Worm (Caenorhabditis elegans) whole organism, L4 larva: ENCODE results near the gene C07A9.9.

ENCODE experiments used
- D1046.2 ChIP-seq: fragments of 200-800 bp; sonication (Bioruptor generic); IDR thresholded peaks from 2 replicates; pipeline ENCODE4 v1.3.6; 2022; ENCODE audit warnings: missing genetic modification characterization, missing compliant biosample characterization
- F37D6.2 ChIP-seq: sonication (generic microtip); optimal IDR thresholded peaks from 2 replicates; lab custom pipeline; 2016; ENCODE audit warnings: mild to moderate bottlenecking, missing genetic modification characterization, missing compliant biosample characterization
- F44E2.7 ChIP-seq: fragments of 200-800 bp; sonication (Bioruptor generic); IDR thresholded peaks from 2 replicates; pipeline ENCODE4 v2.1.2; 2022; ENCODE audit warnings: missing genetic modification characterization, missing compliant biosample characterization
- F49E8.2 ChIP-seq: sonication (generic microtip); optimal IDR thresholded peaks from 2 replicates; lab custom pipeline; 2016; ENCODE audit warnings: missing compliant biosample characterization, mild to moderate bottlenecking, missing genetic modification characterization, borderline replicate concordance
- T20F7.1 ChIP-seq: fragments of 200-800 bp; sonication (Bioruptor generic); optimal IDR thresholded peaks from 2 replicates; lab custom pipeline; 2018; ENCODE audit warnings: mild to moderate bottlenecking, missing genetic modification characterization, missing compliant biosample characterization
- Y105C5A.15 ChIP-seq: fragments of 200-800 bp; sonication (Bioruptor generic); IDR thresholded peaks from 2 replicates; pipeline ENCODE4 v1.3.6; 2022; ENCODE audit warnings: missing genetic modification characterization, missing compliant biosample characterization
- Y48G9A.11 ChIP-seq: fragments of 200-800 bp; sonication (Bioruptor generic); IDR thresholded peaks from 2 replicates; pipeline ENCODE4 v1.3.6; 2022; ENCODE audit warnings: missing genetic modification reagents, missing genetic modification characterization, missing compliant biosample characterization
- Y5F2A.4 ChIP-seq: fragments of 200-800 bp; sonication (Bioruptor generic); optimal IDR thresholded peaks from 2 replicates; lab custom pipeline; 2018; ENCODE audit warnings: mild to moderate bottlenecking, missing genetic modification characterization, missing compliant biosample characterization
- Y75B8A.6 ChIP-seq: fragments of 200-800 bp; sonication (Bioruptor generic); IDR thresholded peaks from 2 replicates; pipeline ENCODE4 v1.3.6; 2022; ENCODE audit warnings: missing genetic modification reagents, missing genetic modification characterization, missing compliant biosample characterization
- ZK546.5 ChIP-seq, 2 experiments: sonication (generic microtip); optimal IDR thresholded peaks; 2 replicates each; lab custom pipeline; 2017; ENCODE audit warnings: missing biosample characterization in 2 of 2, missing genetic modification characterization in 2 of 2
- aha-1 ChIP-seq: fragments of 150-350 bp; peaks from one replicate; lab custom pipeline; 2014; ENCODE audit warnings: missing biosample characterization, missing genetic modification characterization
- ama-1 ChIP-seq: fragments of 150-350 bp; optimal IDR thresholded peaks from 2 replicates; lab custom pipeline; 2014; ENCODE audit warnings: inconsistent platforms, mixed read lengths
- arid-1 ChIP-seq: fragments of 200-800 bp; sonication (Bioruptor generic); conservative IDR thresholded peaks from 2 replicates; pipeline ENCODE4 v1.3.6; 2022; ENCODE audit warnings: missing genetic modification reagents, missing genetic modification characterization, missing compliant biosample characterization
- ceh-20 ChIP-seq: fragments of 200-800 bp; sonication (Bioruptor generic); IDR thresholded peaks from 2 replicates; pipeline ENCODE4 v1.3.6; 2022; ENCODE audit warnings: missing genetic modification reagents, missing genetic modification characterization, missing compliant biosample characterization
- ceh-62 ChIP-seq: sonication (generic microtip); optimal IDR thresholded peaks from 2 replicates; lab custom pipeline; 2017; ENCODE audit warnings: missing biosample characterization, missing genetic modification characterization
- daf-12 ChIP-seq: fragments of 150-350 bp; optimal IDR thresholded peaks from 2 replicates; lab custom pipeline; 2014; ENCODE audit warnings: missing biosample characterization, missing genetic modification reagents, missing genetic modification characterization
- daf-8 ChIP-seq: fragments of 200-800 bp; sonication (Bioruptor generic); IDR thresholded peaks from 2 replicates; pipeline ENCODE4 v1.3.6; 2022; ENCODE audit warnings: missing genetic modification characterization, missing compliant biosample characterization
- dmd-8 ChIP-seq: fragments of 200-800 bp; sonication (Bioruptor generic); IDR thresholded peaks from 2 replicates; pipeline ENCODE4 v1.3.6; 2022; ENCODE audit warnings: missing genetic modification characterization, missing compliant biosample characterization
- duxl-1 ChIP-seq: sonication (generic microtip); optimal IDR thresholded peaks from 2 replicates; lab custom pipeline; 2016; ENCODE audit warnings: mild to moderate bottlenecking, missing genetic modification characterization, moderate library complexity, missing compliant biosample characterization; ENCODE audit not compliant: poor library complexity
- dve-1 ChIP-seq: sonication (generic microtip); optimal IDR thresholded peaks from 2 replicates; lab custom pipeline; 2017; ENCODE audit warnings: antibody characterized with exemption, mild to moderate bottlenecking, missing genetic modification characterization, missing compliant biosample characterization; ENCODE audit not compliant: insufficient read depth
- egl-27 ChIP-seq: sonication (generic microtip); optimal IDR thresholded peaks from 3 replicates; lab custom pipeline; 2017; ENCODE audit warnings: missing biosample characterization, missing genetic modification reagents, missing genetic modification characterization
- gei-8 ChIP-seq: fragments of 200-800 bp; sonication (Bioruptor generic); optimal IDR thresholded peaks from 2 replicates; lab custom pipeline; 2018; ENCODE audit warnings: mild to moderate bottlenecking, missing genetic modification characterization, missing compliant biosample characterization
- hif-1 ChIP-seq, 2 experiments: sonication (generic microtip); optimal IDR thresholded peaks; 2 replicates each; lab custom pipeline; 2016 to 2017; ENCODE audit warnings: missing compliant biosample characterization in 2 of 2, missing genetic modification characterization in 2 of 2, missing genetic modification reagents in 2 of 2, missing genotype in 2 of 2, mild to moderate bottlenecking in 1 of 2
- hlh-11 ChIP-seq: fragments of 200-800 bp; sonication (Bioruptor generic); optimal IDR thresholded peaks from 2 replicates; lab custom pipeline; 2018; ENCODE audit warnings: mild to moderate bottlenecking, missing genetic modification characterization, missing compliant biosample characterization
- hlh-30 ChIP-seq: sonication (generic microtip); optimal IDR thresholded peaks from 2 replicates; lab custom pipeline; 2017; ENCODE audit warnings: antibody characterized with exemption, mild to moderate bottlenecking, missing genetic modification characterization, missing compliant biosample characterization; ENCODE audit not compliant: insufficient read depth
- lin-29 ChIP-seq: fragments of 200-800 bp; sonication (Bioruptor generic); IDR thresholded peaks from 2 replicates; pipeline ENCODE4 v1.3.6; 2022; ENCODE audit warnings: missing genetic modification reagents, missing genetic modification characterization, missing compliant biosample characterization
- lir-3 ChIP-seq: sonication (generic microtip); optimal IDR thresholded peaks from 2 replicates; lab custom pipeline; 2016; ENCODE audit warnings: mild to moderate bottlenecking, missing genetic modification characterization, missing compliant biosample characterization
- lsy-2 ChIP-seq, 2 experiments: fragments of 150-350 bp in 1 of 2; sonication (generic microtip) in 1 of 2; optimal IDR thresholded peaks; 2 replicates each; lab custom pipeline; 2014 to 2017; ENCODE audit warnings: missing biosample characterization in 2 of 2, missing genetic modification characterization in 2 of 2
- mdl-1 ChIP-seq, 2 experiments: fragments of 150-350 bp in 1 of 2; sonication (generic microtip) in 1 of 2; optimal IDR thresholded peaks; 2 replicates each; lab custom pipeline; 2014 to 2017; ENCODE audit warnings: missing biosample characterization in 2 of 2, missing genetic modification characterization in 2 of 2
- mes-2 ChIP-seq: sonication (generic microtip); optimal IDR thresholded peaks from 2 replicates; lab custom pipeline; 2016; ENCODE audit warnings: missing genotype, mild to moderate bottlenecking, missing genetic modification characterization, missing compliant biosample characterization; ENCODE audit not compliant: poor library complexity, severe bottlenecking
- nhr-11 ChIP-seq: fragments of 150-350 bp; optimal IDR thresholded peaks from 2 replicates; lab custom pipeline; 2014; ENCODE audit warnings: missing biosample characterization, missing genetic modification characterization
- nhr-42 ChIP-seq: fragments of 200-800 bp; sonication (Bioruptor generic); IDR thresholded peaks from 2 replicates; pipeline ENCODE4 v1.3.6; 2022; ENCODE audit warnings: missing genetic modification characterization, missing compliant biosample characterization
- nhr-6 ChIP-seq: fragments of 150-350 bp; optimal IDR thresholded peaks from 2 replicates; lab custom pipeline; 2014; ENCODE audit warnings: missing biosample characterization, missing genetic modification characterization
- nhr-77 ChIP-seq: fragments of 150-350 bp; optimal IDR thresholded peaks from 2 replicates; lab custom pipeline; 2014; ENCODE audit warnings: missing biosample characterization, missing genetic modification characterization
- pha-4 ChIP-seq, 2 experiments: fragments of 150-350 bp in 1 of 2; fragments of 200-800 bp in 1 of 2; sonication (Bioruptor generic) in 1 of 2; IDR thresholded peaks in 1 of 2; optimal IDR thresholded peaks in 1 of 2; 2 replicates each; pipeline versions ENCODE4 v1.3.6 to Lab custom; 2014 to 2022; ENCODE audit warnings: missing genetic modification characterization in 2 of 2, missing genetic modification reagents in 2 of 2, missing biosample characterization in 1 of 2, missing compliant biosample characterization in 1 of 2
- php-3 ChIP-seq: fragments of 200-800 bp; sonication (Bioruptor generic); IDR thresholded peaks from 2 replicates; pipeline ENCODE4 v1.3.6; 2022; ENCODE audit warnings: missing genetic modification reagents, missing genetic modification characterization, missing compliant biosample characterization
- rbr-2 ChIP-seq: sonication (generic microtip); optimal IDR thresholded peaks from 2 replicates; lab custom pipeline; 2016; ENCODE audit warnings: missing genotype, missing genetic modification characterization, missing compliant biosample characterization
- saeg-2 ChIP-seq: fragments of 200-800 bp; sonication (Bioruptor generic); IDR thresholded peaks from 2 replicates; pipeline ENCODE4 v1.3.6; 2022; ENCODE audit warnings: missing genetic modification reagents, missing genetic modification characterization, missing compliant biosample characterization
- set-16 ChIP-seq: fragments of 200-800 bp; sonication (Bioruptor generic); IDR thresholded peaks from 2 replicates; pipeline ENCODE4 v1.3.6; 2022; ENCODE audit warnings: missing genetic modification reagents, missing genetic modification characterization, missing compliant biosample characterization
- skn-1 ChIP-seq: fragments of 150-350 bp; optimal IDR thresholded peaks from 2 replicates; lab custom pipeline; 2014; ENCODE audit warnings: missing biosample characterization, missing genetic modification characterization
- spr-3 ChIP-seq: fragments of 200-800 bp; sonication (Bioruptor generic); optimal IDR thresholded peaks from 2 replicates; lab custom pipeline; 2018; ENCODE audit warnings: mild to moderate bottlenecking, missing genetic modification characterization, missing compliant biosample characterization
- tag-97 ChIP-seq: fragments of 200-800 bp; sonication (Bioruptor generic); IDR thresholded peaks from 2 replicates; pipeline ENCODE4 v1.3.6; 2022; ENCODE audit warnings: missing genetic modification characterization, missing compliant biosample characterization
- unc-39 ChIP-seq: sonication (generic microtip); optimal IDR thresholded peaks from 2 replicates; lab custom pipeline; 2017; ENCODE audit warnings: missing biosample characterization, missing genetic modification characterization
- zag-1 ChIP-seq: fragments of 150-350 bp; optimal IDR thresholded peaks from 2 replicates; lab custom pipeline; 2014; ENCODE audit warnings: missing biosample characterization, missing genetic modification characterization
- zip-11 ChIP-seq: fragments of 200-800 bp; sonication (Bioruptor generic); IDR thresholded peaks from 2 replicates; pipeline ENCODE4 v1.3.6; 2022; ENCODE audit warnings: missing genetic modification characterization, missing compliant biosample characterization
- ztf-7 ChIP-seq: fragments of 150-350 bp; optimal IDR thresholded peaks from 2 replicates; lab custom pipeline; 2014; ENCODE audit warnings: missing biosample characterization, missing genetic modification characterization

C07A9.9 gene

DNA sequence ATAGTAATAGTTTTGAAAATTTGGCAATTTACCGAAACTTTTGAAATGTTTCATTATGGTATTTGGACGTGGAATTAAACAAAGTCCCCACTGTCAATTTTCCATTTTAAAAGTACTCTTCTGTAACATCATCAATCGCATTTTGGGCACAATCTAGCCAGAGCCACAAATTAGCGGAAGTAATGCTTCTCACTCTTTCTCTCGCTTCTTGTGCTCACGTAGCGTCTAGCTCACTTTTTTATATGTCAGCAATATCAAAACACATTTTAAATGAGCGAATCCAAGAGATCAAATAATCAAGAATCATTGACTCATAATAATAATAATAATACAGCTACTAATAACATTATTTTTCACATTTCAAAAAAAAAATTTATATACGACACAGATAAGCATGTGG lies 3.5 kb downstream of the C07A9.9 start:
- no peak for TF ChIP-seq ceh-62 (tag; lab: Kevin White, UChicago)
- no peak for TF ChIP-seq daf-8 (GFP tag; lab: Robert Waterston, UW)
- no peak for TF ChIP-seq zip-11 (GFP tag; lab: Robert Waterston, UW)
- TF ChIP-seq hif-1 (tag; optimal IDR thresholded peaks at IDR 0.05; lab: Kevin White, UChicago), result no peak
- no peak for TF ChIP-seq php-3
- no peak for TF ChIP-seq lir-3 (tag; lab: Kevin White, UChicago)
- TF ChIP-seq ZK546.5 (tag; optimal IDR thresholded peaks at IDR 0.05; lab: Kevin White, UChicago), result no peak
- TF ChIP-seq pha-4 (GFP tag; IDR thresholded peaks at IDR 0.05; lab: Robert Waterston, UW), result no peak
- TF ChIP-seq pha-4 (tag; optimal IDR thresholded peaks at IDR 0.05; lab: Kevin White, UChicago), result no peak

DNA sequence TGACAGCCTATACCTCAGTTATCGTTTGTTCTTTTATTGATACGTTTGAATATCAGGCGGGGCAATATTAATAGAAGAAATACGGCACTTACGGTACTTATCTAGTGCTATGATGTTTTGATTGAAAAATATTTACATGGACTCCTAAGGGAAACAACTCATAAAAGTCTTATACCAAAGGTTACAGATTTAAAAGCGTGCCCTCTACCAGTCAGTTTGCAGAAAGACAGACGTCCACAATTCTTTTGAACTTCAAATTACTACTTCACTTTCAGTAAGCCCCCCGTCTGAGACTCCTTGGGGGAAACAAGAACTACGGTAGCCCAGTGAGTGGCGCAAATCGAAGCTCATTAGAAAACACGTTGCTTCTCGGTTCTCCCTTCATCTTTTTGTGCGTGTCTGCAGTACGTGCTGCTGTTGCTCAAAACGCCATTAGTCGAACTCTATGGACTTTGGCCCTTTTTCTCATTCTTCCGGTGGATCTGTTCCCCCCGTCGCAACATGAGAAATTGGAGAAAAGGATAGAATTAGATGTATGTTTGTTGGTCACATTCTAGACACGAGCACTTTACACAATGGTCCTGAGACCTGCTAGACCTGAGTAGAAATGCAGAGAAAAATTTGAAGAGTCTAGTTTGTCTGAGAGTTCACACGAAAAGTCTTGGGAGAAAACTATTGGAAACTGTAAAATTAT lies 5.0 kb downstream of the C07A9.9 start:
- TF ChIP-seq ZK546.5 (tag; optimal IDR thresholded peaks at IDR 0.05; lab: Kevin White, UChicago), result no peak
- no peak for TF ChIP-seq zip-11 (GFP tag; lab: Robert Waterston, UW)
- no peak for TF ChIP-seq nhr-42
- TF ChIP-seq dmd-8 (GFP tag; lab: Robert Waterston, UW), result no peak
- no peak for TF ChIP-seq daf-12
- peak in 1 of 2 experiments; percentile 32 for TF ChIP-seq lsy-2 (tag; optimal IDR thresholded peaks at IDR 0.05; lab: Kevin White, UChicago)
- no peak for TF ChIP-seq Y105C5A.15 (GFP tag; lab: Robert Waterston, UW)
- TF ChIP-seq zag-1 (tag; lab: Kevin White, UChicago), result no peak
- no peak for TF ChIP-seq pha-4 (GFP tag; IDR thresholded peaks at IDR 0.05; lab: Robert Waterston, UW)
- TF ChIP-seq pha-4 (tag; optimal IDR thresholded peaks at IDR 0.05; lab: Kevin White, UChicago), result no peak
- TF ChIP-seq F44E2.7, result no peak
- no peak for TF ChIP-seq ceh-20
- 0 out of 2 replicates have a peak, but pooled peaks have one; percentile 42 for TF ChIP-seq D1046.2
- no peak for TF ChIP-seq nhr-11 (tag; lab: Kevin White, UChicago)
- no peak for TF ChIP-seq mes-2 (tag; lab: Kevin White, UChicago)
- TF ChIP-seq F49E8.2 (tag; lab: Kevin White, UChicago), result no peak
- TF ChIP-seq tag-97 (GFP tag; lab: Robert Waterston, UW), result no peak
- TF ChIP-seq F37D6.2 (tag; lab: Kevin White, UChicago), result no peak
- TF ChIP-seq Y5F2A.4 (GFP tag; lab: Kevin White, UChicago), result no peak
- TF ChIP-seq set-16 (GFP tag; lab: Robert Waterston, UW), result no peak
- no peak for TF ChIP-seq Y48G9A.11 (GFP tag; lab: Robert Waterston, UW)
- TF ChIP-seq dve-1, result no peak
- no peak for TF ChIP-seq T20F7.1
- no peak for TF ChIP-seq spr-3 (GFP tag; lab: Kevin White, UChicago)
- TF ChIP-seq duxl-1 (tag; lab: Kevin White, UChicago), result no peak
- no peak for TF ChIP-seq ztf-7
- TF ChIP-seq hlh-30 (tag; lab: Kevin White, UChicago), result peak; percentile 73
- peak; percentile 90 for TF ChIP-seq aha-1
- TF ChIP-seq egl-27, result no peak
- peak; percentile 28 for TF ChIP-seq hlh-11 (tag; lab: Kevin White, UChicago)
- TF ChIP-seq mdl-1 (tag; optimal IDR thresholded peaks at IDR 0.05; lab: Kevin White, UChicago), result peak in 1 of 2 experiments; percentile 9
- no peak for TF ChIP-seq ama-1 (lab: Kevin White, UChicago)
- no peak for TF ChIP-seq arid-1 (GFP tag; lab: Robert Waterston, UW)
- TF ChIP-seq nhr-77 (tag; lab: Kevin White, UChicago), result no peak
- no peak for TF ChIP-seq unc-39 (tag; lab: Kevin White, UChicago)
- no peak for TF ChIP-seq lin-29 (GFP tag; lab: Robert Waterston, UW)
- peak; percentile 12 for TF ChIP-seq rbr-2 (tag; lab: Kevin White, UChicago)
- TF ChIP-seq hif-1 (tag; optimal IDR thresholded peaks at IDR 0.05; lab: Kevin White, UChicago), result peak in 1 of 2 experiments; percentile 38
- TF ChIP-seq gei-8, result no peak
- TF ChIP-seq skn-1 (tag; lab: Kevin White, UChicago), result no peak
- no peak for TF ChIP-seq saeg-2
- no peak for TF ChIP-seq nhr-6 (tag; lab: Kevin White, UChicago)
- TF ChIP-seq Y75B8A.6 (GFP tag; lab: Robert Waterston, UW), result no peak
